Worm (Caenorhabditis elegans) whole organism, L4 larva: ENCODE results near the gene tomm-20.

Experiments used
- F37D6.2 ChIP-seq: sonication (generic microtip); optimal IDR thresholded peaks from 2 replicates; lab custom pipeline; 2016; ENCODE audit warnings: mild to moderate bottlenecking, missing genetic modification characterization, missing compliant biosample characterization
- R02D3.7 ChIP-seq: fragments of 150-350 bp; sonication (generic microtip); optimal IDR thresholded peaks from 3 replicates; lab custom pipeline; 2014; ENCODE audit warnings: missing biosample characterization, missing genetic modification characterization
- T20F7.1 ChIP-seq: fragments of 200-800 bp; sonication (Bioruptor generic); optimal IDR thresholded peaks from 2 replicates; lab custom pipeline; 2018; ENCODE audit warnings: mild to moderate bottlenecking, missing genetic modification characterization, missing compliant biosample characterization
- ZK337.2 ChIP-seq: fragments of 200-800 bp; sonication (Bioruptor generic); IDR thresholded peaks from 2 replicates; pipeline ENCODE4 v1.3.6; 2022; ENCODE audit warnings: missing genetic modification reagents, missing genetic modification characterization, missing compliant biosample characterization
- aha-1 ChIP-seq: fragments of 150-350 bp; peaks from one replicate; lab custom pipeline; 2014; ENCODE audit warnings: missing biosample characterization, missing genetic modification characterization
- ama-1 ChIP-seq: fragments of 150-350 bp; optimal IDR thresholded peaks from 2 replicates; lab custom pipeline; 2014; ENCODE audit warnings: inconsistent platforms, mixed read lengths
- ceh-20 ChIP-seq: fragments of 200-800 bp; sonication (Bioruptor generic); IDR thresholded peaks from 2 replicates; pipeline ENCODE4 v1.3.6; 2022; ENCODE audit warnings: missing genetic modification reagents, missing genetic modification characterization, missing compliant biosample characterization
- daf-16 ChIP-seq, 3 experiments: sonication (generic microtip); optimal IDR thresholded peaks; 2 replicates each; lab custom pipeline; 2016 to 2017; ENCODE audit warnings: missing genetic modification characterization in 3 of 3, missing genetic modification reagents in 3 of 3, mild to moderate bottlenecking in 2 of 3, missing compliant biosample characterization in 2 of 3, missing biosample characterization in 1 of 3, moderate library complexity in 1 of 3
- dmd-6 ChIP-seq: fragments of 200-800 bp; sonication (Bioruptor generic); IDR thresholded peaks from 2 replicates; pipeline ENCODE4 v1.3.6; 2022; ENCODE audit warnings: missing genetic modification reagents, missing genetic modification characterization, missing compliant biosample characterization
- dmd-9 ChIP-seq: fragments of 200-800 bp; sonication (Bioruptor generic); IDR thresholded peaks from 2 replicates; pipeline ENCODE4 v1.3.6; 2022; ENCODE audit warnings: missing genetic modification reagents, missing genetic modification characterization, missing compliant biosample characterization
- dpl-1 ChIP-seq: fragments of 150-350 bp; optimal IDR thresholded peaks from 2 replicates; lab custom pipeline; 2014; ENCODE audit warnings: missing biosample characterization, missing genetic modification reagents, missing genetic modification characterization
- dve-1 ChIP-seq: sonication (generic microtip); optimal IDR thresholded peaks from 2 replicates; lab custom pipeline; 2017; ENCODE audit warnings: antibody characterized with exemption, mild to moderate bottlenecking, missing genetic modification characterization, missing compliant biosample characterization; ENCODE audit not compliant: insufficient read depth
- egl-27 ChIP-seq: sonication (generic microtip); optimal IDR thresholded peaks from 3 replicates; lab custom pipeline; 2017; ENCODE audit warnings: missing biosample characterization, missing genetic modification reagents, missing genetic modification characterization
- egl-43 ChIP-seq: fragments of 200-800 bp; sonication (Bioruptor generic); IDR thresholded peaks from 2 replicates; pipeline ENCODE4 v1.3.6; 2022; ENCODE audit warnings: missing genetic modification reagents, missing genetic modification characterization, missing compliant biosample characterization
- hif-1 ChIP-seq, 2 experiments: sonication (generic microtip); optimal IDR thresholded peaks; 2 replicates each; lab custom pipeline; 2016 to 2017; ENCODE audit warnings: missing compliant biosample characterization in 2 of 2, missing genetic modification characterization in 2 of 2, missing genetic modification reagents in 2 of 2, missing genotype in 2 of 2, mild to moderate bottlenecking in 1 of 2
- lim-7 ChIP-seq: fragments of 200-800 bp; sonication (Bioruptor generic); IDR thresholded peaks from 2 replicates; pipeline ENCODE4 v1.3.6; 2022; ENCODE audit warnings: missing genetic modification characterization, missing compliant biosample characterization
- lin-1 ChIP-seq: fragments of 200-800 bp; sonication (Bioruptor generic); IDR thresholded peaks from 2 replicates; pipeline ENCODE4 v1.3.6; 2022; ENCODE audit warnings: missing genetic modification reagents, missing genetic modification characterization, missing compliant biosample characterization
- lin-13 ChIP-seq: fragments of 150-350 bp; optimal IDR thresholded peaks from 2 replicates; lab custom pipeline; 2014; ENCODE audit warnings: missing biosample characterization, missing genetic modification reagents, missing genetic modification characterization
- lin-29 ChIP-seq: fragments of 200-800 bp; sonication (Bioruptor generic); IDR thresholded peaks from 2 replicates; pipeline ENCODE4 v1.3.6; 2022; ENCODE audit warnings: missing genetic modification reagents, missing genetic modification characterization, missing compliant biosample characterization
- lin-38 ChIP-seq: fragments of 200-800 bp; sonication (Bioruptor generic); IDR thresholded peaks from 2 replicates; pipeline ENCODE4 v1.3.6; 2022; ENCODE audit warnings: missing genetic modification reagents, missing genetic modification characterization, missing compliant biosample characterization
- lin-39 ChIP-seq: fragments of 150-350 bp; optimal IDR thresholded peaks from 2 replicates; lab custom pipeline; 2014; ENCODE audit warnings: missing biosample characterization, missing genetic modification reagents, missing genetic modification characterization
- lsy-2 ChIP-seq, 2 experiments: fragments of 150-350 bp in 1 of 2; sonication (generic microtip) in 1 of 2; optimal IDR thresholded peaks; 2 replicates each; lab custom pipeline; 2014 to 2017; ENCODE audit warnings: missing biosample characterization in 2 of 2, missing genetic modification characterization in 2 of 2
- madf-5 ChIP-seq, 2 experiments: fragments of 200-800 bp; sonication (Bioruptor generic); IDR thresholded peaks; 2 replicates each; pipeline ENCODE4 v1.3.6; 2022; ENCODE audit warnings: missing compliant biosample characterization in 2 of 2, missing genetic modification characterization in 2 of 2
- mdl-1 ChIP-seq, 2 experiments: fragments of 150-350 bp in 1 of 2; sonication (generic microtip) in 1 of 2; optimal IDR thresholded peaks; 2 replicates each; lab custom pipeline; 2014 to 2017; ENCODE audit warnings: missing biosample characterization in 2 of 2, missing genetic modification characterization in 2 of 2
- mdt-29 ChIP-seq: fragments of 200-800 bp; sonication (Bioruptor generic); IDR thresholded peaks from 2 replicates; pipeline ENCODE4 v1.3.6; 2022; ENCODE audit warnings: missing genetic modification reagents, missing genetic modification characterization, missing compliant biosample characterization
- mep-1 ChIP-seq: fragments of 150-350 bp; sonication (generic microtip); optimal IDR thresholded peaks from 3 replicates; lab custom pipeline; 2014; ENCODE audit warnings: missing biosample characterization, missing genetic modification characterization
- mes-2 ChIP-seq: sonication (generic microtip); optimal IDR thresholded peaks from 2 replicates; lab custom pipeline; 2016; ENCODE audit warnings: missing genotype, mild to moderate bottlenecking, missing genetic modification characterization, missing compliant biosample characterization; ENCODE audit not compliant: poor library complexity, severe bottlenecking
- mxl-3 ChIP-seq: fragments of 200-800 bp; sonication (Bioruptor generic); optimal IDR thresholded peaks from 2 replicates; lab custom pipeline; 2018; ENCODE audit warnings: mild to moderate bottlenecking, missing genetic modification characterization, missing compliant biosample characterization
- nhr-10 ChIP-seq: fragments of 150-350 bp; optimal IDR thresholded peaks from 2 replicates; lab custom pipeline; 2014; ENCODE audit warnings: missing biosample characterization, missing genetic modification characterization
- nhr-102 ChIP-seq: sonication (generic microtip); optimal IDR thresholded peaks from 2 replicates; lab custom pipeline; 2016; ENCODE audit warnings: mild to moderate bottlenecking, missing genetic modification characterization, moderate library complexity, missing compliant biosample characterization
- nhr-11 ChIP-seq: fragments of 150-350 bp; optimal IDR thresholded peaks from 2 replicates; lab custom pipeline; 2014; ENCODE audit warnings: missing biosample characterization, missing genetic modification characterization
- nhr-25 ChIP-seq: sonication (generic microtip); optimal IDR thresholded peaks from 2 replicates; lab custom pipeline; 2017; ENCODE audit warnings: missing genetic modification characterization, mild to moderate bottlenecking, missing compliant biosample characterization, antibody characterized with exemption, moderate library complexity, borderline replicate concordance; ENCODE audit not compliant: insufficient read depth
- nhr-28 ChIP-seq: fragments of 150-350 bp; optimal IDR thresholded peaks from 2 replicates; lab custom pipeline; 2014; ENCODE audit warnings: missing biosample characterization, missing genetic modification characterization
- pha-4 ChIP-seq, 2 experiments: fragments of 150-350 bp in 1 of 2; fragments of 200-800 bp in 1 of 2; sonication (Bioruptor generic) in 1 of 2; IDR thresholded peaks in 1 of 2; optimal IDR thresholded peaks in 1 of 2; 2 replicates each; pipeline versions ENCODE4 v1.3.6 to Lab custom; 2014 to 2022; ENCODE audit warnings: missing genetic modification characterization in 2 of 2, missing genetic modification reagents in 2 of 2, missing biosample characterization in 1 of 2, missing compliant biosample characterization in 1 of 2
- set-16 ChIP-seq: fragments of 200-800 bp; sonication (Bioruptor generic); IDR thresholded peaks from 2 replicates; pipeline ENCODE4 v1.3.6; 2022; ENCODE audit warnings: missing genetic modification reagents, missing genetic modification characterization, missing compliant biosample characterization
- skn-1 ChIP-seq: fragments of 150-350 bp; optimal IDR thresholded peaks from 2 replicates; lab custom pipeline; 2014; ENCODE audit warnings: missing biosample characterization, missing genetic modification characterization
- snpc-4 ChIP-seq: fragments of 150-350 bp; optimal IDR thresholded peaks from 2 replicates; lab custom pipeline; 2014; ENCODE audit warnings: missing biosample characterization, missing genetic modification characterization
- tag-97 ChIP-seq: fragments of 200-800 bp; sonication (Bioruptor generic); IDR thresholded peaks from 2 replicates; pipeline ENCODE4 v1.3.6; 2022; ENCODE audit warnings: missing genetic modification characterization, missing compliant biosample characterization
- unc-39 ChIP-seq: sonication (generic microtip); optimal IDR thresholded peaks from 2 replicates; lab custom pipeline; 2017; ENCODE audit warnings: missing biosample characterization, missing genetic modification characterization
- unc-62 ChIP-seq, 3 experiments: fragments of 150-350 bp in 1 of 3; sonication (generic microtip); optimal IDR thresholded peaks in 2 of 3; peaks in 1 of 3; 1 replicate in 1 of 3; 2 replicates in 2 of 3; lab custom pipeline; 2014 to 2017; ENCODE audit warnings: missing biosample characterization in 3 of 3, missing genetic modification characterization in 3 of 3, missing genetic modification reagents in 3 of 3, missing genotype in 1 of 3
- zfp-2 ChIP-seq: sonication (generic microtip); optimal IDR thresholded peaks from 2 replicates; lab custom pipeline; 2016; ENCODE audit warnings: mild to moderate bottlenecking, missing genetic modification characterization, missing compliant biosample characterization
- zip-11 ChIP-seq: fragments of 200-800 bp; sonication (Bioruptor generic); IDR thresholded peaks from 2 replicates; pipeline ENCODE4 v1.3.6; 2022; ENCODE audit warnings: missing genetic modification characterization, missing compliant biosample characterization
- zip-2 ChIP-seq: fragments of 150-350 bp; optimal IDR thresholded peaks from 2 replicates; lab custom pipeline; 2014; ENCODE audit warnings: missing biosample characterization, missing genetic modification characterization

The tomm-20 gene

DNA sequence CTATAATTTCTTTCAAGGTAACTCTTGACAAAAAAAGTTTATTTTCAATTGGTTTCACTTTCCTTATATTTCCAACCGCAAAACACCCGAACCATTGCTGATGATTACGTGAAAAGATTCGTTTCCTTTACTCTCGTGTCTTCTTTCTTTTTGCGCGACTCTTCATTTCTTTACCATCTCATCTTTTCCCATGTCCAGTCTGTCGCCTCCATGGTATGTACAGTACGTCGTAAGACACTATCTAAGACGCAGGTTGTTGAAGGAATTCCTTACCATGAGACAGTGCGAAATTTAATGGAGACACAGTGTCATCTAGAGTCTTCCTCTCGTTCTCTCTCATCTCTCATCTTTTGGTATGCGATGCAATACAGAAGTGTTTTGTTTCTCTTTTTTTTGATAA lies 43.1 kb downstream of the tomm-20 start (continued):
- TF ChIP-seq lin-1 (GFP tag; lab: Robert Waterston, UW) (no peak), nhr-10 (tag; lab: Kevin White, UChicago) (no peak), skn-1 (tag; lab: Kevin White, UChicago) (no peak), zfp-2 (tag; lab: Kevin White, UChicago) (no peak), ama-1 (lab: Kevin White, UChicago) (no peak), mdl-1 (tag; optimal IDR thresholded peaks at IDR 0.05; lab: Kevin White, UChicago) (peak in 1 of 2 experiments; percentile 84), T20F7.1 (no peak), R02D3.7 (tag; lab: Kevin White, UChicago) (no peak), dve-1 (tag; lab: Kevin White, UChicago) (peak; percentile 87), snpc-4 (tag; lab: Kevin White, UChicago) (no peak), nhr-102 (tag; lab: Kevin White, UChicago) (peak; percentile 20), egl-27 (tag; lab: Kevin White, UChicago) (no peak), mes-2 (tag; lab: Kevin White, UChicago) (peak; percentile 65), nhr-28 (tag; lab: Kevin White, UChicago) (peak; percentile 81), lin-13 (GFP tag; lab: Kevin White, UChicago) (no peak), daf-16 (GFP tag; optimal IDR thresholded peaks at IDR 0.05; lab: Kevin White, UChicago) (no peak), daf-16 (tag; optimal IDR thresholded peaks at IDR 0.05; lab: Kevin White, UChicago) (peak; percentile 65), dmd-6 (GFP tag; lab: Robert Waterston, UW) (peak; percentile 68), tag-97 (GFP tag; lab: Robert Waterston, UW) (no peak), mdt-29 (no peak), nhr-11 (tag; lab: Kevin White, UChicago) (no peak), ZK337.2 (GFP tag; lab: Robert Waterston, UW) (no peak), unc-62 (GFP tag; optimal IDR thresholded peaks at IDR 0.05 in 1 of 2; lab: Kevin White, UChicago) (peak in 1 of 2 experiments; percentile 95), unc-62 (tag; optimal IDR thresholded peaks at IDR 0.05; lab: Kevin White, UChicago) (no peak), mxl-3 (GFP tag; lab: Kevin White, UChicago) (peak; percentile 58), pha-4 (GFP tag; IDR thresholded peaks at IDR 0.05; lab: Robert Waterston, UW) (no peak), pha-4 (tag; optimal IDR thresholded peaks at IDR 0.05; lab: Kevin White, UChicago) (peak; percentile 55), aha-1 (tag; lab: Kevin White, UChicago) (peak; percentile 92), dpl-1 (GFP tag; lab: Kevin White, UChicago) (peak; percentile 30), dmd-9 (no peak), lsy-2 (tag; optimal IDR thresholded peaks at IDR 0.05; lab: Kevin White, UChicago) (peak; percentile 52 to 77), lim-7 (GFP tag; lab: Robert Waterston, UW) (no peak), mep-1 (tag; lab: Kevin White, UChicago) (peak; percentile 80), zip-11 (GFP tag; lab: Robert Waterston, UW) (no peak), egl-43 (GFP tag; lab: Robert Waterston, UW) (no peak), hif-1 (tag; optimal IDR thresholded peaks at IDR 0.05; lab: Kevin White, UChicago) (no peak), nhr-25 (tag; lab: Kevin White, UChicago) (no peak), F37D6.2 (tag; lab: Kevin White, UChicago) (no peak), ceh-20 (peak; percentile 48; the same call in 1 of the 2 replicates), unc-39 (tag; lab: Kevin White, UChicago) (no peak), set-16 (GFP tag; lab: Robert Waterston, UW) (no peak), lin-38 (GFP tag; lab: Robert Waterston, UW) (0 out of 2 replicates have a peak, but pooled peaks have one; percentile 6), zip-2 (tag; lab: Kevin White, UChicago) (no peak), lin-29 (GFP tag; lab: Robert Waterston, UW) (no peak), madf-5 (GFP tag; IDR thresholded peaks at IDR 0.05; lab: Robert Waterston, UW) (no peak), lin-39 (tag; lab: Kevin White, UChicago) (no peak)
